Worm (Caenorhabditis elegans) whole organism, L2 larva: ENCODE data around the gene C37C3.10.

ENCODE experiments used
- C34F6.9 ChIP-seq: fragments of 150-350 bp; optimal IDR thresholded peaks from 2 replicates; lab custom pipeline; 2014; ENCODE audit warnings: missing biosample characterization, missing genetic modification characterization
- F13H6.1 ChIP-seq: sonication (generic microtip); optimal IDR thresholded peaks from 2 replicates; lab custom pipeline; 2016; ENCODE audit warnings: missing genetic modification characterization, missing compliant biosample characterization
- R02D3.7 ChIP-seq: fragments of 150-350 bp; optimal IDR thresholded peaks from 2 replicates; lab custom pipeline; 2014; ENCODE audit warnings: missing biosample characterization, missing genetic modification characterization
- Y55F3AM.14 ChIP-seq: fragments of 200-800 bp; sonication (Bioruptor generic); optimal IDR thresholded peaks from 2 replicates; lab custom pipeline; 2018; ENCODE audit warnings: mild to moderate bottlenecking, missing genetic modification characterization, missing compliant biosample characterization
- ZK546.5 ChIP-seq: sonication (generic microtip); optimal IDR thresholded peaks from 2 replicates; lab custom pipeline; 2017; ENCODE audit warnings: missing biosample characterization, missing genetic modification characterization
- aly-2 ChIP-seq: fragments of 150-350 bp; optimal IDR thresholded peaks from 2 replicates; lab custom pipeline; 2014; ENCODE audit warnings: missing biosample characterization, missing genetic modification characterization
- blmp-1 ChIP-seq: sonication (generic microtip); optimal IDR thresholded peaks from 2 replicates; lab custom pipeline; 2017; ENCODE audit warnings: missing genetic modification characterization, mild to moderate bottlenecking, missing compliant biosample characterization, antibody characterized with exemption, moderate library complexity; ENCODE audit not compliant: insufficient read depth
- ceh-16 ChIP-seq: fragments of 150-350 bp; optimal IDR thresholded peaks from 2 replicates; lab custom pipeline; 2014; ENCODE audit warnings: missing biosample characterization, missing genetic modification characterization
- dmd-4 ChIP-seq: sonication (generic microtip); optimal IDR thresholded peaks from 2 replicates; lab custom pipeline; 2017; ENCODE audit warnings: missing biosample characterization, missing genetic modification characterization
- egl-27 ChIP-seq: sonication (generic microtip); optimal IDR thresholded peaks from 3 replicates; lab custom pipeline; 2017; ENCODE audit warnings: missing biosample characterization, missing genetic modification reagents, missing genetic modification characterization
- elt-1 ChIP-seq: fragments of 150-350 bp; optimal IDR thresholded peaks from 2 replicates; lab custom pipeline; 2014; ENCODE audit warnings: missing biosample characterization, missing genetic modification characterization
- elt-3 ChIP-seq: sonication (generic microtip); optimal IDR thresholded peaks from 2 replicates; lab custom pipeline; 2017; ENCODE audit warnings: missing biosample characterization, missing genetic modification characterization
- fos-1 ChIP-seq: fragments of 150-350 bp; optimal IDR thresholded peaks from 2 replicates; lab custom pipeline; 2014; ENCODE audit warnings: missing biosample characterization, missing genetic modification characterization
- gmeb-1 ChIP-seq: fragments of 150-350 bp; optimal IDR thresholded peaks from 2 replicates; lab custom pipeline; 2014; ENCODE audit warnings: missing biosample characterization, missing genetic modification characterization
- lin-39 ChIP-seq: fragments of 150-350 bp; optimal IDR thresholded peaks from 2 replicates; lab custom pipeline; 2014; ENCODE audit warnings: missing biosample characterization, missing genetic modification reagents, missing genetic modification characterization
- lsy-2 ChIP-seq, 2 experiments: fragments of 150-350 bp in 1 of 2; sonication (generic microtip) in 1 of 2; optimal IDR thresholded peaks; 2 replicates each; lab custom pipeline; 2014 to 2017; ENCODE audit warnings: missing biosample characterization in 2 of 2, missing genetic modification characterization in 2 of 2
- mab-5 ChIP-seq: fragments of 150-350 bp; optimal IDR thresholded peaks from 2 replicates; lab custom pipeline; 2014; ENCODE audit warnings: missing biosample characterization, missing genetic modification characterization
- mbf-1 ChIP-seq: sonication (generic microtip); optimal IDR thresholded peaks from 2 replicates; lab custom pipeline; 2017; ENCODE audit warnings: missing biosample characterization, missing genetic modification characterization
- mdl-1 ChIP-seq, 2 experiments: fragments of 150-350 bp in 1 of 2; sonication (generic microtip) in 1 of 2; optimal IDR thresholded peaks; 2 replicates each; lab custom pipeline; 2017; ENCODE audit warnings: missing biosample characterization in 2 of 2, missing genetic modification characterization in 2 of 2
- nhr-10 ChIP-seq: sonication (generic microtip); optimal IDR thresholded peaks from 2 replicates; lab custom pipeline; 2017; ENCODE audit warnings: missing biosample characterization, missing genetic modification characterization
- nhr-12 ChIP-seq: fragments of 150-350 bp; optimal IDR thresholded peaks from 2 replicates; lab custom pipeline; 2014; ENCODE audit warnings: missing biosample characterization, missing genetic modification characterization
- nhr-129 ChIP-seq: fragments of 150-350 bp; optimal IDR thresholded peaks from 2 replicates; lab custom pipeline; 2014; ENCODE audit warnings: missing biosample characterization, missing genetic modification characterization
- nhr-237 ChIP-seq: fragments of 150-350 bp; optimal IDR thresholded peaks from 2 replicates; lab custom pipeline; 2014; ENCODE audit warnings: missing biosample characterization, missing genetic modification characterization
- nhr-25 ChIP-seq: fragments of 150-350 bp; sonication (generic microtip); optimal IDR thresholded peaks from 3 replicates; lab custom pipeline; 2014; ENCODE audit warnings: missing biosample characterization, missing genetic modification characterization
- nhr-77 ChIP-seq: fragments of 150-350 bp; optimal IDR thresholded peaks from 2 replicates; lab custom pipeline; 2014; ENCODE audit warnings: missing biosample characterization, missing genetic modification characterization
- peb-1 ChIP-seq: fragments of 150-350 bp; optimal IDR thresholded peaks from 2 replicates; lab custom pipeline; 2014; ENCODE audit warnings: missing biosample characterization, missing genetic modification characterization
- skn-1 ChIP-seq: sonication (generic microtip); optimal IDR thresholded peaks from 2 replicates; lab custom pipeline; 2017; ENCODE audit warnings: missing biosample characterization, missing genetic modification characterization
- sma-9 ChIP-seq, 2 experiments: fragments of 150-350 bp in 1 of 2; sonication (generic microtip) in 1 of 2; optimal IDR thresholded peaks; 2 replicates each; lab custom pipeline; 2014 to 2016; ENCODE audit warnings: missing genetic modification characterization in 2 of 2, mild to moderate bottlenecking in 1 of 2, missing biosample characterization in 1 of 2, missing compliant biosample characterization in 1 of 2, missing genetic modification reagents in 1 of 2, moderate library complexity in 1 of 2
- snpc-4 ChIP-seq: fragments of 150-350 bp; optimal IDR thresholded peaks from 2 replicates; lab custom pipeline; 2014; ENCODE audit warnings: missing biosample characterization, missing genetic modification characterization
- unc-39 ChIP-seq: fragments of 150-350 bp; optimal IDR thresholded peaks from 2 replicates; lab custom pipeline; 2014; ENCODE audit warnings: missing biosample characterization, missing genetic modification characterization
- unc-55 ChIP-seq: fragments of 150-350 bp; sonication (generic microtip); optimal IDR thresholded peaks from 3 replicates; lab custom pipeline; 2014; ENCODE audit warnings: missing biosample characterization, missing genetic modification reagents, missing genetic modification characterization
- unc-62 ChIP-seq: fragments of 150-350 bp; optimal IDR thresholded peaks from 2 replicates; lab custom pipeline; 2014; ENCODE audit warnings: missing biosample characterization, missing genetic modification reagents, missing genetic modification characterization
- zag-1 ChIP-seq: fragments of 150-350 bp; optimal IDR thresholded peaks from 2 replicates; lab custom pipeline; 2014; ENCODE audit warnings: missing biosample characterization, missing genetic modification characterization
- ztf-1 ChIP-seq: fragments of 200-800 bp; sonication (Bioruptor generic); conservative IDR thresholded peaks from 2 replicates; pipeline ENCODE4 v1.3.6; 2022; ENCODE audit warnings: missing genetic modification characterization, missing compliant biosample characterization
- ztf-11 ChIP-seq: sonication (generic microtip); optimal IDR thresholded peaks from 2 replicates; lab custom pipeline; 2017; ENCODE audit warnings: missing biosample characterization, missing genetic modification characterization
- ztf-4 ChIP-seq: fragments of 150-350 bp; optimal IDR thresholded peaks from 2 replicates; lab custom pipeline; 2014; ENCODE audit warnings: missing biosample characterization, missing genetic modification characterization

The C37C3.10 gene

DNA sequence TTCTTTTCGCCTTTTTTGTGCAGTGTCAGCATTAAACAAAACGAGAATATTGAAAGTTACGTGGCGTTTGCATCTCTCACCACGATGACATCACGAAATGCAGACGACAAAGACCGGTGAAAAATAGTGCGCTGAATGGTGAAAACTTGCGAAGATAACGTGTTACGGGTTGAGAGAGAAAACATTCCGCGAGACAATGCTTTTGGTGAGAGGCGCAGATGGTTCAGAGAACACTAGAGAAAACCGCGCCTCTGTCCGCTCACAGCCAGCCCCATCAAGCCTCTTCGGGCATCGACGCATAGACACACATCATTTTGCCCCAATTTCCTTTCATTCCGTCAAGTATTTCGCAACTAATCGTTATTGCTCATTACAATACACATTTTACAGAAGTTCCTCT, 8.3 kb downstream of the C37C3.10 start, which contains the start of the genes C37C3.9 and C37C3.18 (continued):
- TF ChIP-seq unc-39 (tag; lab: Kevin White, UChicago) (no peak), ztf-1 (no peak), mdl-1 (tag; optimal IDR thresholded peaks at IDR 0.05; lab: Kevin White, UChicago) (peak in 1 of 2 experiments; percentile 58), unc-55 (GFP tag; lab: Kevin White, UChicago) (peak; percentile 81), elt-1 (no peak), nhr-77 (no peak), aly-2 (no peak), ztf-4 (tag; lab: Kevin White, UChicago) (peak; percentile 31), nhr-237 (no peak), nhr-10 (tag; lab: Kevin White, UChicago) (no peak), snpc-4 (tag; lab: Kevin White, UChicago) (peak; percentile 88), nhr-12 (tag; lab: Kevin White, UChicago) (no peak), lin-39 (tag; lab: Kevin White, UChicago) (no peak)

DNA sequence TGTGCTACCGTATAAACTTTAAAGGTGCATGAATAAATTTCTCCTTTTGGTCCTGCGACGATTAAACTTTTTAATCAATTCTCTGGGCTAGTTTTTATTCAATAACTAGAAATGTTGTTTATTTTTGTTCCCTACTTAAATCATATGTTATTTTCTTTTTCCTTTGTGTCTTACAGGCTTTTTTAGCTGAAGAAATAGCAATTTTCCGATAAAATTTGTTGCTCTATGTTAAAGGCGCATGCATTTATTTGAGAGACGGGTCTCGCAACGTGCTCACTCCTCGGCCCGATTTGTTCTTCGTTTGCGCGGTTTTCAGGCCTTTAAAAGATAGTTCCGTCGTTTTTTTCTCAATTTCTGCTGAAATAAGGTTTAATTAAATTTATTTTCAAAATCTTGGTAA, 9.0 kb downstream of the C37C3.10 start:
- TF ChIP-seq C34F6.9 (peak; percentile 7), egl-27 (tag; lab: Kevin White, UChicago) (no peak), unc-62 (GFP tag; lab: Kevin White, UChicago) (no peak), unc-55 (GFP tag; lab: Kevin White, UChicago) (peak; percentile 8), nhr-129 (tag; lab: Kevin White, UChicago) (no peak), mab-5 (tag; lab: Kevin White, UChicago) (no peak), gmeb-1 (tag; lab: Kevin White, UChicago) (no peak), zag-1 (tag; lab: Kevin White, UChicago) (no peak)

DNA sequence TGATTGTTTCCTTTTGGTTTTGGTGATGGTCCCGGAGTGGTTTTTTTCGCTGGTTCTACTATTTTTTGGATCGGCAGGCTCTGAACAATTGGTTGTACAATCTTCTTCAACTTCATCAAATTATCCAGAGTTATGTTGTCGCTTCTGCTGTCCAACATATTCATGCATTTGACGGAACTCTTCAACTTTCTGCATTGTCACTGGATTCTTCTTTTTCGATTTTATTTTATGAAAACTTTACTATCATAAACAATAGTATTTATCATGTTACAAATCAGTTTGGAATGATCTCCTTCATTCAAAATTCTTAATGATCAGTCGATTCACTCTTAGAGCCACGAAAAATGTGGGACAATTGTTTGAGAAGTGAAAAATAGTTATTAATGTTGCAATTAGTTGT, 10.8 kb downstream of the C37C3.10 start:
- no peak for TF ChIP-seq ztf-11 (tag; lab: Kevin White, UChicago)
- no peak for TF ChIP-seq nhr-77
- no peak for TF ChIP-seq F13H6.1 (tag; lab: Kevin White, UChicago)

DNA sequence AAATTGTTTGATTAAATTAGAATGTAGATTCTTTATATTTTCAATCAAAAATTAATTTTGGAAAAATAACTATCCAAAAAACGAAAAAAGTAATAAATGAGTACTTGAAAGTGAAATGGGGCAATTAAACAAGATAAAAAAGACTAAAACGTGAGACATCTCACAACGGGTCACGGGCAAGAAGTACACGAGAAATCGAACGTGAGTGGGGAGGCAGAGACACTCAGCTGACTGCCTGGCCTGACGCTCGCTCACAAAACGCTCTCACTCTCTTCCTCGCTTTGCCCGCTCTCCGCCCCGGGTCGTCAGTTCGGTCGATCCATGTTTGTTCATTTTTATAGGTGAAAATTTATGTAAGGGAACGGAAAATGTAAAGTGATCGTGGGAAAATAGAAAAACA, 14.6 kb downstream of the C37C3.10 start:
- TF ChIP-seq nhr-12 (tag; lab: Kevin White, UChicago) (no peak), fos-1 (peak; percentile 9), ztf-11 (tag; lab: Kevin White, UChicago) (no peak), F13H6.1 (tag; lab: Kevin White, UChicago) (peak; percentile 32), gmeb-1 (tag; lab: Kevin White, UChicago) (no peak), mdl-1 (tag; optimal IDR thresholded peaks at IDR 0.05; lab: Kevin White, UChicago) (peak in 1 of 2 experiments; percentile 16), skn-1 (no peak), nhr-129 (tag; lab: Kevin White, UChicago) (peak; percentile 44), mbf-1 (no peak), nhr-25 (no peak), C34F6.9 (peak; percentile 10), unc-55 (GFP tag; lab: Kevin White, UChicago) (no peak)
- TF ChIP-seq, all 48 proteins: peak for 5

ce11 chrV:7847687-7848086, 15.2 kb downstream of the C37C3.10 start:
- TF ChIP-seq peb-1 (tag; lab: Kevin White, UChicago) = no peak
- TF ChIP-seq nhr-129 (tag; lab: Kevin White, UChicago) = no peak
- TF ChIP-seq ceh-16 (tag; lab: Kevin White, UChicago) = no peak
- TF ChIP-seq mbf-1 = no peak
- no peak for TF ChIP-seq dmd-4 (tag; lab: Kevin White, UChicago)
- no peak for TF ChIP-seq Y55F3AM.14
- no peak for TF ChIP-seq R02D3.7 (tag; lab: Kevin White, UChicago)
- TF ChIP-seq elt-3 = no peak
- TF ChIP-seq lsy-2 (tag; optimal IDR thresholded peaks at IDR 0.05; lab: Kevin White, UChicago) = no peak
- TF ChIP-seq unc-62 (GFP tag; lab: Kevin White, UChicago) = no peak
- TF ChIP-seq ZK546.5 (tag; lab: Kevin White, UChicago) = no peak

- TF ChIP-seq dmd-4 (tag; lab: Kevin White, UChicago) = no peak
- TF ChIP-seq lsy-2 (tag; optimal IDR thresholded peaks at IDR 0.05; lab: Kevin White, UChicago) = no peak
- TF ChIP-seq blmp-1 (tag; lab: Kevin White, UChicago) = no peak
- no peak for TF ChIP-seq sma-9 (GFP tag; optimal IDR thresholded peaks at IDR 0.05; lab: Kevin White, UChicago)
- TF ChIP-seq sma-9 (tag; optimal IDR thresholded peaks at IDR 0.05; lab: Kevin White, UChicago) = no peak
- no peak for TF ChIP-seq nhr-10 (tag; lab: Kevin White, UChicago)
Measured at ce11 chrV:7847170-7847569, 15.7 kb downstream of the C37C3.10 start, which contains the start of gene memo-1. memo-1 (minus strand) TSS chrV:7847171.
